Fruit fly (Drosophila melanogaster): ENCODE measurements around the gene crq.

dm6 chr2L:432119-432518 is 20.7 kb downstream of the crq start:
- TF ChIP-seq tj (GFP tag; optimal IDR thresholded peaks at IDR 0.05) (peak; percentile 92), CG33017 (tag; optimal IDR thresholded peaks at IDR 0.05) (no peak), CG7101 (tag; optimal IDR thresholded peaks at IDR 0.05) (no peak), Clk (GFP tag; optimal IDR thresholded peaks at IDR 0.05) (no peak), CG5204 (GFP tag; optimal IDR thresholded peaks at IDR 0.05) (no peak), CG14711 (tag; optimal IDR thresholded peaks at IDR 0.05) (no peak), toe (GFP tag; optimal IDR thresholded peaks at IDR 0.05) (no peak)
